Worm (Caenorhabditis elegans) whole organism, L4 larva: ENCODE results near the gene F39D8.3.

Experiments used
- F26F4.8 ChIP-seq: fragments of 200-800 bp; sonication (Bioruptor generic); conservative IDR thresholded peaks from 2 replicates; pipeline ENCODE4 v1.3.6; 2022; ENCODE audit warnings: missing genetic modification characterization, missing compliant biosample characterization
- F49E8.2 ChIP-seq: sonication (generic microtip); optimal IDR thresholded peaks from 2 replicates; lab custom pipeline; 2016; ENCODE audit warnings: missing compliant biosample characterization, mild to moderate bottlenecking, missing genetic modification characterization, borderline replicate concordance
- R02D3.7 ChIP-seq: fragments of 150-350 bp; sonication (generic microtip); optimal IDR thresholded peaks from 3 replicates; lab custom pipeline; 2014; ENCODE audit warnings: missing biosample characterization, missing genetic modification characterization
- Y75B8A.6 ChIP-seq: fragments of 200-800 bp; sonication (Bioruptor generic); IDR thresholded peaks from 2 replicates; pipeline ENCODE4 v1.3.6; 2022; ENCODE audit warnings: missing genetic modification reagents, missing genetic modification characterization, missing compliant biosample characterization
- aha-1 ChIP-seq: fragments of 150-350 bp; peaks from one replicate; lab custom pipeline; 2014; ENCODE audit warnings: missing biosample characterization, missing genetic modification characterization
- ama-1 ChIP-seq: fragments of 150-350 bp; optimal IDR thresholded peaks from 2 replicates; lab custom pipeline; 2014; ENCODE audit warnings: inconsistent platforms, mixed read lengths
- attf-4 ChIP-seq: sonication (generic microtip); optimal IDR thresholded peaks from 3 replicates; lab custom pipeline; 2017; ENCODE audit warnings: missing biosample characterization, missing genetic modification characterization
- ceh-20 ChIP-seq: fragments of 200-800 bp; sonication (Bioruptor generic); IDR thresholded peaks from 2 replicates; pipeline ENCODE4 v1.3.6; 2022; ENCODE audit warnings: missing genetic modification reagents, missing genetic modification characterization, missing compliant biosample characterization
- ceh-28 ChIP-seq: fragments of 150-350 bp; optimal IDR thresholded peaks from 2 replicates; lab custom pipeline; 2014; ENCODE audit warnings: missing biosample characterization, missing genetic modification reagents, missing genetic modification characterization
- ceh-44 ChIP-seq: fragments of 200-800 bp; sonication (Bioruptor generic); IDR thresholded peaks from 2 replicates; pipeline ENCODE4 v1.3.6; 2022; ENCODE audit warnings: missing genetic modification reagents, missing genetic modification characterization, missing compliant biosample characterization
- ceh-82 ChIP-seq: sonication (generic microtip); optimal IDR thresholded peaks from 2 replicates; lab custom pipeline; 2017; ENCODE audit warnings: missing biosample characterization, missing genetic modification characterization
- daf-12 ChIP-seq: fragments of 150-350 bp; optimal IDR thresholded peaks from 2 replicates; lab custom pipeline; 2014; ENCODE audit warnings: missing biosample characterization, missing genetic modification reagents, missing genetic modification characterization
- daf-19 ChIP-seq: fragments of 200-800 bp; sonication (Bioruptor generic); conservative IDR thresholded peaks from 2 replicates; pipeline ENCODE4 v1.3.6; 2022; ENCODE audit warnings: missing genetic modification characterization, missing compliant biosample characterization
- daf-8 ChIP-seq: fragments of 200-800 bp; sonication (Bioruptor generic); IDR thresholded peaks from 2 replicates; pipeline ENCODE4 v1.3.6; 2022; ENCODE audit warnings: missing genetic modification characterization, missing compliant biosample characterization
- dmd-6 ChIP-seq: fragments of 200-800 bp; sonication (Bioruptor generic); IDR thresholded peaks from 2 replicates; pipeline ENCODE4 v1.3.6; 2022; ENCODE audit warnings: missing genetic modification reagents, missing genetic modification characterization, missing compliant biosample characterization
- egl-43 ChIP-seq: fragments of 200-800 bp; sonication (Bioruptor generic); IDR thresholded peaks from 2 replicates; pipeline ENCODE4 v1.3.6; 2022; ENCODE audit warnings: missing genetic modification reagents, missing genetic modification characterization, missing compliant biosample characterization
- fkh-10 ChIP-seq: fragments of 150-350 bp; optimal IDR thresholded peaks from 2 replicates; lab custom pipeline; 2014; ENCODE audit warnings: missing biosample characterization, missing genetic modification reagents, missing genetic modification characterization
- hlh-11 ChIP-seq: fragments of 200-800 bp; sonication (Bioruptor generic); optimal IDR thresholded peaks from 2 replicates; lab custom pipeline; 2018; ENCODE audit warnings: mild to moderate bottlenecking, missing genetic modification characterization, missing compliant biosample characterization
- hlh-30 ChIP-seq: sonication (generic microtip); optimal IDR thresholded peaks from 2 replicates; lab custom pipeline; 2017; ENCODE audit warnings: antibody characterized with exemption, mild to moderate bottlenecking, missing genetic modification characterization, missing compliant biosample characterization; ENCODE audit not compliant: insufficient read depth
- lin-1 ChIP-seq: fragments of 200-800 bp; sonication (Bioruptor generic); IDR thresholded peaks from 2 replicates; pipeline ENCODE4 v1.3.6; 2022; ENCODE audit warnings: missing genetic modification reagents, missing genetic modification characterization, missing compliant biosample characterization
- lin-13 ChIP-seq: fragments of 150-350 bp; optimal IDR thresholded peaks from 2 replicates; lab custom pipeline; 2014; ENCODE audit warnings: missing biosample characterization, missing genetic modification reagents, missing genetic modification characterization
- lir-3 ChIP-seq: sonication (generic microtip); optimal IDR thresholded peaks from 2 replicates; lab custom pipeline; 2016; ENCODE audit warnings: mild to moderate bottlenecking, missing genetic modification characterization, missing compliant biosample characterization
- madf-9 ChIP-seq: fragments of 200-800 bp; sonication (Bioruptor generic); conservative IDR thresholded peaks from 2 replicates; pipeline ENCODE4 v1.3.6; 2022; ENCODE audit warnings: missing genetic modification reagents, missing genetic modification characterization, missing compliant biosample characterization
- mdl-1 ChIP-seq, 2 experiments: fragments of 150-350 bp in 1 of 2; sonication (generic microtip) in 1 of 2; optimal IDR thresholded peaks; 2 replicates each; lab custom pipeline; 2014 to 2017; ENCODE audit warnings: missing biosample characterization in 2 of 2, missing genetic modification characterization in 2 of 2
- nhr-11 ChIP-seq: fragments of 150-350 bp; optimal IDR thresholded peaks from 2 replicates; lab custom pipeline; 2014; ENCODE audit warnings: missing biosample characterization, missing genetic modification characterization
- nhr-25 ChIP-seq: sonication (generic microtip); optimal IDR thresholded peaks from 2 replicates; lab custom pipeline; 2017; ENCODE audit warnings: missing genetic modification characterization, mild to moderate bottlenecking, missing compliant biosample characterization, antibody characterized with exemption, moderate library complexity, borderline replicate concordance; ENCODE audit not compliant: insufficient read depth
- nhr-28 ChIP-seq: fragments of 150-350 bp; optimal IDR thresholded peaks from 2 replicates; lab custom pipeline; 2014; ENCODE audit warnings: missing biosample characterization, missing genetic modification characterization
- nhr-48 ChIP-seq: sonication (generic microtip); optimal IDR thresholded peaks from 2 replicates; lab custom pipeline; 2016; ENCODE audit warnings: mild to moderate bottlenecking, missing genetic modification characterization, missing compliant biosample characterization
- nhr-6 ChIP-seq: fragments of 150-350 bp; optimal IDR thresholded peaks from 2 replicates; lab custom pipeline; 2014; ENCODE audit warnings: missing biosample characterization, missing genetic modification characterization
- nhr-77 ChIP-seq: fragments of 150-350 bp; optimal IDR thresholded peaks from 2 replicates; lab custom pipeline; 2014; ENCODE audit warnings: missing biosample characterization, missing genetic modification characterization
- pha-4 ChIP-seq, 2 experiments: fragments of 150-350 bp in 1 of 2; fragments of 200-800 bp in 1 of 2; sonication (Bioruptor generic) in 1 of 2; IDR thresholded peaks in 1 of 2; optimal IDR thresholded peaks in 1 of 2; 2 replicates each; pipeline versions ENCODE4 v1.3.6 to Lab custom; 2014 to 2022; ENCODE audit warnings: missing genetic modification characterization in 2 of 2, missing genetic modification reagents in 2 of 2, missing biosample characterization in 1 of 2, missing compliant biosample characterization in 1 of 2
- rbr-2 ChIP-seq: sonication (generic microtip); optimal IDR thresholded peaks from 2 replicates; lab custom pipeline; 2016; ENCODE audit warnings: missing genotype, missing genetic modification characterization, missing compliant biosample characterization
- set-16 ChIP-seq: fragments of 200-800 bp; sonication (Bioruptor generic); IDR thresholded peaks from 2 replicates; pipeline ENCODE4 v1.3.6; 2022; ENCODE audit warnings: missing genetic modification reagents, missing genetic modification characterization, missing compliant biosample characterization
- snpc-1.2 ChIP-seq: fragments of 200-800 bp; sonication (Bioruptor generic); IDR thresholded peaks from 2 replicates; pipeline ENCODE4 v1.3.6; 2022; ENCODE audit warnings: missing genetic modification reagents, missing genetic modification characterization, missing compliant biosample characterization
- tag-97 ChIP-seq: fragments of 200-800 bp; sonication (Bioruptor generic); IDR thresholded peaks from 2 replicates; pipeline ENCODE4 v1.3.6; 2022; ENCODE audit warnings: missing genetic modification characterization, missing compliant biosample characterization
- unc-39 ChIP-seq: sonication (generic microtip); optimal IDR thresholded peaks from 2 replicates; lab custom pipeline; 2017; ENCODE audit warnings: missing biosample characterization, missing genetic modification characterization
- vab-7 ChIP-seq: fragments of 200-800 bp; sonication (Bioruptor generic); IDR thresholded peaks from 2 replicates; pipeline ENCODE4 v1.3.6; 2022; ENCODE audit warnings: missing genetic modification reagents, missing genetic modification characterization, missing compliant biosample characterization
- zfp-3 ChIP-seq: fragments of 200-800 bp; sonication (Bioruptor generic); conservative IDR thresholded peaks from 2 replicates; pipeline ENCODE4 v1.3.6; 2022; ENCODE audit warnings: missing genetic modification reagents, missing genetic modification characterization, missing compliant biosample characterization
- zip-2 ChIP-seq: fragments of 150-350 bp; optimal IDR thresholded peaks from 2 replicates; lab custom pipeline; 2014; ENCODE audit warnings: missing biosample characterization, missing genetic modification characterization
- ztf-7 ChIP-seq: fragments of 150-350 bp; optimal IDR thresholded peaks from 2 replicates; lab custom pipeline; 2014; ENCODE audit warnings: missing biosample characterization, missing genetic modification characterization

Gene F39D8.3

DNA sequence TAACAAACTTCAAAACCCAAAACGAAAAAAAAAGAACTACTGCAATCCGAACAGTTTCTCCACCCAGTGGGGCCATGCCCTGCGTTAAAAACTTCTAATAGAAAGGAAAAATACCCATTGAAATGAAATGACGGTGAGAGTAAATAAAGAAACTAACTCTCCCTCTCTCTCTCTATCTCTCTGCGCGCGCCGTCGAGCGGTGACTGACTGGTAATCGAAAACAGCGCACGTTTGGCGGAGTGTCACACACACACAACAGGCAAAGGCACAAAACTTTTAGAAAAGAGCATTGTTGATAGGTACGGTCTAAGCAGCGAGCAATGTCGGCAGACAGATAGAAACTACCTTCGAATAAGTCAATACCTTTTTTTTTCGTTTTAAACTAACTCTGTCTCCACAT lies 44.2 kb upstream of the F39D8.3 start (continued):
- TF ChIP-seq vab-7, result no peak
- TF ChIP-seq ceh-28 (tag; lab: Kevin White, UChicago), result no peak
- no peak for TF ChIP-seq set-16 (GFP tag; lab: Robert Waterston, UW)
- TF ChIP-seq ceh-44 (GFP tag; lab: Robert Waterston, UW), result no peak

DNA sequence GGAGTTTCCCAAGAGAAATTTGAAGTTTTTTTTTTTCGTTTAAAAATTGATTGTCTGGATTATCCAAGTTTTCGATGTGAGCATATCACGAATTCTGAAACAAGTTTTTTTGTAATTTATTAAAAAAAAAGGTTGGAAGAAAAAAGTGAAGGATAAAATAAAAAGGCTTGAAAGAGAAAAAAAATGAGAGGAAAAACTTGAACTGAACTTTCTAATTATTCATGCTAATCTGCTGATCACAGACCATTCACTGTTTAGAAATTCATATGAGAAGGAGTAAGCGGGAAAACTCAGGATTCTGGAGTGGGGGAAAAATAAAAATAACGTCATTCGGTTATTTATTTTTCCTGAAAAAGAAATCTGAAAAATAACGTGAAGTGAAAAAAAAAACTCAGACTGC lies 43.0 kb upstream of the F39D8.3 start, which contains the start of gene svh-5:
Gene svh-5 (minus strand): TSS at position 101 of the 400 bp plus-strand sequence.
- TF ChIP-seq hlh-11 (tag; lab: Kevin White, UChicago) (no peak), ceh-82 (tag; lab: Kevin White, UChicago) (no peak), rbr-2 (tag; lab: Kevin White, UChicago) (no peak), Y75B8A.6 (GFP tag; lab: Robert Waterston, UW) (no peak), pha-4 (GFP tag; IDR thresholded peaks at IDR 0.05; lab: Robert Waterston, UW) (no peak), pha-4 (tag; optimal IDR thresholded peaks at IDR 0.05; lab: Kevin White, UChicago) (no peak), F49E8.2 (tag; lab: Kevin White, UChicago) (no peak), unc-39 (tag; lab: Kevin White, UChicago) (no peak), attf-4 (tag; lab: Kevin White, UChicago) (no peak), zip-2 (tag; lab: Kevin White, UChicago) (no peak), ceh-28 (tag; lab: Kevin White, UChicago) (no peak), tag-97 (GFP tag; lab: Robert Waterston, UW) (no peak), mdl-1 (tag; optimal IDR thresholded peaks at IDR 0.05; lab: Kevin White, UChicago) (no peak), lir-3 (tag; lab: Kevin White, UChicago) (no peak), madf-9 (GFP tag; lab: Robert Waterston, UW) (no peak), zfp-3 (GFP tag; lab: Robert Waterston, UW) (no peak), daf-8 (GFP tag; lab: Robert Waterston, UW) (no peak), lin-1 (GFP tag; lab: Robert Waterston, UW) (no peak)

DNA sequence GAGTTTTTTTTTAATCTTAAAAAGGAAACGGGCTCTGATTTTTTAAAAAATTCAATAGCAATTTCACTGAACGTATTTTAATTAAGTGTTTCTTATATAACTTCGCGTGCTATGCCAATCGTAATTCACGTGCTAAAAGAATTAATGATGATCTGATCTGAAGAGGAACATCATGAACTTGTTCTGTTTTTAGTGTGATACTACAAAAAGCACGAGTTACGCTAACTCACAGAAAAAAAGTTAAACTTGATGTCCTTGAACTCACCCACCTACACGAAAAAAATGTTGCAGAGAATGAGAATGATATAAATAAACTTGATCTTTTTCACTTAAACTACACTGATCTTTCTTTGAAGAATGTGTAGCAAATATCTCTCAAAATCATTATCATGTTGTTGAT lies 40.9 kb upstream of the F39D8.3 start:
- TF ChIP-seq nhr-11, result no peak
- TF ChIP-seq F49E8.2 (tag; lab: Kevin White, UChicago), result no peak
- TF ChIP-seq dmd-6 (GFP tag; lab: Robert Waterston, UW), result peak; percentile 51
- TF ChIP-seq aha-1 (tag; lab: Kevin White, UChicago), result peak; percentile 67
- TF ChIP-seq fkh-10 (GFP tag; lab: Kevin White, UChicago), result no peak
- TF ChIP-seq lin-13 (GFP tag; lab: Kevin White, UChicago), result no peak
- no peak for TF ChIP-seq daf-19 (GFP tag; lab: Robert Waterston, UW)
- no peak for TF ChIP-seq F26F4.8
- TF ChIP-seq snpc-1.2 (GFP tag; lab: Robert Waterston, UW), result no peak
- peak; percentile 12 for TF ChIP-seq nhr-25 (tag; lab: Kevin White, UChicago)
- peak; percentile 44 for TF ChIP-seq nhr-28 (tag; lab: Kevin White, UChicago)
- TF ChIP-seq nhr-6 (tag; lab: Kevin White, UChicago), result no peak
- no peak for TF ChIP-seq R02D3.7
- no peak for TF ChIP-seq ztf-7
- no peak for TF ChIP-seq daf-12 (tag; lab: Kevin White, UChicago)
- no peak for TF ChIP-seq egl-43 (GFP tag; lab: Robert Waterston, UW)
- TF ChIP-seq lir-3 (tag; lab: Kevin White, UChicago), result no peak
- peak; percentile 72 for TF ChIP-seq hlh-30 (tag; lab: Kevin White, UChicago)
- TF ChIP-seq ceh-20 (GFP tag; lab: Robert Waterston, UW), result no peak
- peak; percentile 54 for TF ChIP-seq nhr-48
- no peak for TF ChIP-seq ceh-82 (tag; lab: Kevin White, UChicago)
- no peak for TF ChIP-seq nhr-77
- no peak for TF ChIP-seq ama-1 (lab: Kevin White, UChicago)
